Fruit fly (Drosophila melanogaster) whole organism, wandering third instar larva: Measurements from ENCODE around the gene Nemp.
A peak's percentile ranks its signal among the peaks of the same experiment; 100 is the strongest.

Experiments used
- Abd-B ChIP-seq: fragments of >200 bp; optimal IDR thresholded peaks from 2 replicates; lab custom pipeline; 2017; ENCODE audit warnings: missing biosample characterization, missing genetic modification characterization
- CG32264 ChIP-seq: fragments of 200-800 bp; sonication (Bioruptor generic); optimal IDR thresholded peaks from 2 replicates; lab custom pipeline; 2016; ENCODE audit warnings: missing biosample characterization, missing genetic modification characterization
- CG9705 ChIP-seq: fragments of 200-800 bp; sonication (Bioruptor generic); optimal IDR thresholded peaks from 2 replicates; lab custom pipeline; 2018; ENCODE audit warnings: missing biosample characterization, mild to moderate bottlenecking, missing genetic modification characterization
- CrebA ChIP-seq: fragments of 200-800 bp; sonication (Bioruptor generic); optimal IDR thresholded peaks from 2 replicates; lab custom pipeline; 2016; ENCODE audit warnings: missing biosample characterization, mild to moderate bottlenecking, missing genetic modification characterization, borderline replicate concordance
- Dfd ChIP-seq: fragments of >200 bp; optimal IDR thresholded peaks from 2 replicates; lab custom pipeline; 2017; ENCODE audit warnings: missing biosample characterization, missing genetic modification characterization
- Dif ChIP-seq: fragments of 200-275, 200-300 bp; sonication (Bioruptor generic); optimal IDR thresholded peaks from 2 replicates; lab custom pipeline; 2018; ENCODE audit warnings: missing biosample characterization, missing genetic modification characterization; ENCODE audit not compliant: partially characterized antibody
- GATAd ChIP-seq: sonication (Bioruptor generic); optimal IDR thresholded peaks from 2 replicates; lab custom pipeline; 2016; ENCODE audit warnings: missing biosample characterization, missing genetic modification characterization
- HLH106 ChIP-seq: fragments of 200-800 bp; optimal IDR thresholded peaks from 3 replicates; lab custom pipeline; 2019; ENCODE audit warnings: missing biosample characterization, mild to moderate bottlenecking, missing genetic modification characterization, moderate library complexity
- Hnf4 ChIP-seq: fragments of 200-800 bp; sonication (Bioruptor generic); optimal IDR thresholded peaks from 2 replicates; lab custom pipeline; 2016; ENCODE audit warnings: missing biosample characterization, mild to moderate bottlenecking, missing genetic modification characterization
- Hr78 ChIP-seq: fragments of >200 bp; optimal IDR thresholded peaks from 2 replicates; lab custom pipeline; 2017; ENCODE audit warnings: missing biosample characterization, missing genetic modification characterization
- Hr83 ChIP-seq: fragments of 200-300 bp; sonication (Bioruptor generic); optimal IDR thresholded peaks from 2 replicates; lab custom pipeline; 2016; ENCODE audit warnings: missing biosample characterization, mild to moderate bottlenecking, missing genetic modification characterization, moderate library complexity; ENCODE audit not compliant: poor library complexity, severe bottlenecking
- Myc ChIP-seq: fragments of >200 bp; optimal IDR thresholded peaks from 2 replicates; lab custom pipeline; 2017
- N ChIP-seq: fragments of >200 bp; optimal IDR thresholded peaks from 2 replicates; lab custom pipeline; 2018; ENCODE audit warnings: missing biosample characterization, missing external identifiers, missing genetic modification characterization
- OdsH ChIP-seq: fragments of 200-800 bp; sonication (Bioruptor generic); optimal IDR thresholded peaks from 2 replicates; lab custom pipeline; 2016; ENCODE audit warnings: missing biosample characterization, mild to moderate bottlenecking, missing genetic modification characterization
- Rel ChIP-seq, 2 experiments: fragments of 200-800 bp; sonication (Bioruptor generic) in 1 of 2; optimal IDR thresholded peaks; 2 replicates in 1 of 2; 3 replicates in 1 of 2; lab custom pipeline; 2016 to 2019; ENCODE audit warnings: mild to moderate bottlenecking in 2 of 2, missing biosample characterization in 2 of 2, missing genetic modification characterization in 2 of 2, moderate library complexity in 1 of 2
- Sp1 ChIP-seq: fragments of 200-800 bp; sonication (Bioruptor generic); optimal IDR thresholded peaks from 3 replicates; lab custom pipeline; 2019; ENCODE audit warnings: missing biosample characterization, mild to moderate bottlenecking, missing genetic modification characterization, moderate library complexity
- brk ChIP-seq: fragments of 200-800 bp; sonication (Bioruptor generic); optimal IDR thresholded peaks from 2 replicates; lab custom pipeline; 2016; ENCODE audit warnings: missing biosample characterization, mild to moderate bottlenecking, missing genetic modification characterization
- dl ChIP-seq, 2 experiments: fragments of 175-275, 200-275 bp in 1 of 2; fragments of 200-275 bp in 1 of 2; sonication (Bioruptor generic); optimal IDR thresholded peaks; lab custom pipeline; 2018; ENCODE audit warnings: mild to moderate bottlenecking in 2 of 2, missing biosample characterization in 2 of 2, missing genetic modification characterization in 2 of 2, moderate library complexity in 2 of 2; ENCODE audit not compliant: partially characterized antibody in 2 of 2, insufficient read depth in 1 of 2
- dmrt93B ChIP-seq: fragments of 200-800 bp; sonication (Bioruptor generic); optimal IDR thresholded peaks from 2 replicates; lab custom pipeline; 2018; ENCODE audit warnings: missing biosample characterization, mild to moderate bottlenecking, missing genetic modification characterization
- dsf ChIP-seq: sonication (Bioruptor generic); optimal IDR thresholded peaks from 2 replicates; lab custom pipeline; 2016; ENCODE audit warnings: missing biosample characterization, missing genetic modification characterization, borderline replicate concordance
- ey ChIP-seq: fragments of 200-800 bp; sonication (Bioruptor generic); optimal IDR thresholded peaks from 2 replicates; lab custom pipeline; 2016; ENCODE audit warnings: missing biosample characterization, missing genetic modification characterization
- foxo ChIP-seq, 2 experiments: fragments of 200-800 bp; sonication (Bioruptor generic); optimal IDR thresholded peaks; 2 replicates in 1 of 2; 3 replicates in 1 of 2; lab custom pipeline; 2016 to 2017; ENCODE audit warnings: missing biosample characterization in 2 of 2, missing genetic modification characterization in 2 of 2
- fru ChIP-seq: fragments of 200-800 bp; sonication (Bioruptor generic); optimal IDR thresholded peaks from 3 replicates; lab custom pipeline; 2016; ENCODE audit warnings: missing biosample characterization, mild to moderate bottlenecking, missing genetic modification characterization
- jim ChIP-seq: fragments of 175-275, 200-325 bp; sonication (Bioruptor generic); optimal IDR thresholded peaks from 2 replicates; lab custom pipeline; 2016; ENCODE audit warnings: missing biosample characterization, mild to moderate bottlenecking, missing genetic modification characterization
- lola ChIP-seq: fragments of >200 bp; optimal IDR thresholded peaks from 2 replicates; lab custom pipeline; 2017; ENCODE audit warnings: missing biosample characterization, missing genetic modification characterization
- pan ChIP-seq: fragments of >200 bp; optimal IDR thresholded peaks from 2 replicates; lab custom pipeline; 2017
- psq ChIP-seq: fragments of 200-800 bp; sonication (Bioruptor generic); optimal IDR thresholded peaks from 3 replicates; lab custom pipeline; 2017; ENCODE audit warnings: missing biosample characterization, mild to moderate bottlenecking, missing genetic modification characterization, moderate library complexity
- rgr ChIP-seq: fragments of 200-800 bp; sonication (Bioruptor generic); optimal IDR thresholded peaks from 3 replicates; lab custom pipeline; 2016; ENCODE audit warnings: missing biosample characterization, mild to moderate bottlenecking, missing genetic modification characterization
- sv ChIP-seq: fragments of 200-800 bp; sonication (Bioruptor generic); optimal IDR thresholded peaks from 3 replicates; lab custom pipeline; 2016; ENCODE audit warnings: missing biosample characterization, missing genetic modification characterization
- tai ChIP-seq: sonication (Bioruptor generic); optimal IDR thresholded peaks from 2 replicates; lab custom pipeline; 2016; ENCODE audit warnings: missing biosample characterization, missing genetic modification characterization
- usp ChIP-seq: fragments of >200 bp; optimal IDR thresholded peaks from 2 replicates; lab custom pipeline; 2017; ENCODE audit warnings: missing biosample characterization, missing genetic modification characterization
- woc ChIP-seq: sonication (Bioruptor generic); optimal IDR thresholded peaks from 2 replicates; lab custom pipeline; 2016; ENCODE audit warnings: missing biosample characterization, mild to moderate bottlenecking, missing genetic modification characterization

Gene Nemp

dm6 chrX:16637106-16637590 lies 17.7 kb downstream of the Nemp start, which contains the start of gene Rok:
Rok (minus strand) TSS chrX:16637414.
- no peak for TF ChIP-seq Myc (lab: Kevin White, UChicago)
- peak; percentile 56 for TF ChIP-seq Hr83 (GFP tag; lab: Kevin White, UChicago)
- TF ChIP-seq jim (GFP tag; lab: Kevin White, UChicago) = no peak
- no peak for TF ChIP-seq HLH106 (tag; lab: Kevin White, UChicago)
- TF ChIP-seq GATAd (GFP tag; lab: Kevin White, UChicago) = no peak
- TF ChIP-seq CG32264 (GFP tag; lab: Kevin White, UChicago) = no peak
- TF ChIP-seq fru (GFP tag; lab: Kevin White, UChicago) = no peak
- TF ChIP-seq dsf (GFP tag; lab: Kevin White, UChicago) = no peak
- TF ChIP-seq Hr78 = no peak
- no peak for TF ChIP-seq OdsH (GFP tag; lab: Kevin White, UChicago)
- TF ChIP-seq ey (GFP tag; lab: Kevin White, UChicago) = no peak
- peak; percentile 84 for TF ChIP-seq N (GFP tag; lab: Kevin White, UChicago)
- no peak for TF ChIP-seq rgr (GFP tag; lab: Kevin White, UChicago)
- no peak for TF ChIP-seq brk (GFP tag; lab: Kevin White, UChicago)
- TF ChIP-seq woc (GFP tag; lab: Kevin White, UChicago) = no peak
- peak; percentile 7 for TF ChIP-seq Abd-B (GFP tag; lab: Kevin White, UChicago)
- TF ChIP-seq Dfd (GFP tag; lab: Kevin White, UChicago) = peak; percentile 78
- no peak for TF ChIP-seq foxo (GFP tag; optimal IDR thresholded peaks at IDR 0.05; lab: Kevin White, UChicago)
- TF ChIP-seq tai (GFP tag; lab: Kevin White, UChicago) = no peak
- TF ChIP-seq sv (GFP tag; lab: Kevin White, UChicago) = no peak
- no peak for TF ChIP-seq Rel (GFP tag; optimal IDR thresholded peaks at IDR 0.05; lab: Kevin White, UChicago)
- peak; percentile 26 for TF ChIP-seq Rel (tag; optimal IDR thresholded peaks at IDR 0.05; lab: Kevin White, UChicago)
- no peak for TF ChIP-seq psq (GFP tag; lab: Kevin White, UChicago)

DNA sequence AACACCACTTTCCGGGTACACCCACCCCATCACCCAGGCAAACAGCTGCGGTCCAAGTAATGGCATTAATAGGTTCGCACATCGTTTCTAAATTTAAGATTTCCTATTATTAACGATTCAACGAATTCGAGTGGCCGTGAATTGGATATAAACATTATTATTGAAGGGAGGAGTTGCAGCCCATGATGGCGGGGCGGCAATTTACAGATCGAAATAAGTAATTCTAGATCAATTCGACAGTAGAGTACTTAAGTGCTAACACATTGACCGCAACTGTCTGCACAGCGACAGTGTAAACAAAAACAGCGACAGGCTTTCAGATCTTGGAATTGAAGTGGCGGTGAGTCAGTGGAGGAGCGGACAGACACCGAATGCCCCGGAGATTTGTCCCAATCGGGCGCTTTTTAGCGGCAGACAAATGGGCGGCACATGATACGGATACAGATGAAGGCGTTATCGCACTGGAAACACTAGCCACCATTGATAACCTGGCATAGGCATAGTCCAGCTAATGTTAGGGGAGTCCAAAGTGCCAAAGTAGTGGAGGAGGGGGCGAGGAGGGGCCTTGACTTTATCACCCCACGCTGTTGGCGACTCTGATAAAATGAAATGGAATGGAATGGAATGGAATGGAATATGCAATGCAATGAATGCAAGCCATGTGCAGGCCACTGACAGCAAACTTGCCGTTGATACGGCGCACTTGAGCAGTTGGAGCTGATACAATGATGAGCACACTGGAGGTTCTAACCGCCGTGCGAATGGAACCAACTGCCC lies 21.4 kb downstream of the Nemp start:
- no peak for TF ChIP-seq lola (GFP tag; lab: Kevin White, UChicago)
- TF ChIP-seq GATAd (GFP tag; lab: Kevin White, UChicago) = no peak
- no peak for TF ChIP-seq rgr (GFP tag; lab: Kevin White, UChicago)
- no peak for TF ChIP-seq ey (GFP tag; lab: Kevin White, UChicago)
- TF ChIP-seq dl (GFP tag; optimal IDR thresholded peaks at IDR 0.05; lab: Kevin White, UChicago; ENCODE audit: insufficient read depth in 1 of 2, partially characterized antibody in 2 of 2) = no peak
- no peak for TF ChIP-seq Hr78
- TF ChIP-seq HLH106 (tag; lab: Kevin White, UChicago) = no peak
- no peak for TF ChIP-seq Hr83 (GFP tag; lab: Kevin White, UChicago)
- TF ChIP-seq usp (GFP tag; lab: Kevin White, UChicago) = no peak
- TF ChIP-seq foxo (GFP tag; optimal IDR thresholded peaks at IDR 0.05; lab: Kevin White, UChicago) = no peak
- TF ChIP-seq jim (GFP tag; lab: Kevin White, UChicago) = no peak
- TF ChIP-seq tai (GFP tag; lab: Kevin White, UChicago) = no peak
- TF ChIP-seq Dif (GFP tag; lab: Kevin White, UChicago) = no peak
- TF ChIP-seq Myc (lab: Kevin White, UChicago) = no peak
- no peak for TF ChIP-seq CG9705 (GFP tag; lab: Kevin White, UChicago)
- no peak for TF ChIP-seq woc (GFP tag; lab: Kevin White, UChicago)
- TF ChIP-seq pan (lab: Kevin White, UChicago) = no peak
- TF ChIP-seq CrebA (GFP tag; lab: Kevin White, UChicago) = no peak
- TF ChIP-seq Sp1 (GFP tag; lab: Kevin White, UChicago) = no peak

DNA sequence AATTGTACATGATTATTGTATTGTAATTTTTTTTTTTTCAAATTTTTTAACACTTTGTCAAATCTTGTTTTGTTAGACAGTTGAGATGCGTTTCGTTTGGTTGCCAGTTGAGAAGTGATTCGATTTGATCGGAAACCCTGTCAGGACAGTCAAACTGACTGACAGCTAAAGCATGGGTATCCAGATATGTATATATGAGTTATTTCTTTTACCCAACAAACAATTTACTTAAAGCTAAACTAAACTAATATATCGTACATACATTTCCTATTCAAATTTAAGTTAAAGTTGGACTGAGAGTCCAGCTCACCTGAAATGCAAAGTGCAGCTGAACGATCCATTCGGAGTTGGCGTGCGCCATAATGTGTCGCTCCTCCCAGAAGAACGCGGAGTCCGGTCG lies 22.7 kb downstream of the Nemp start, which contains the start of gene CG9777:
Gene CG9777, minus strand, starts transcription at position 101 of the 400 bp plus-strand sequence.
- no peak for TF ChIP-seq lola (GFP tag; lab: Kevin White, UChicago)
- TF ChIP-seq Hnf4 (GFP tag; lab: Kevin White, UChicago) = no peak
- TF ChIP-seq dmrt93B = no peak
- no peak for TF ChIP-seq brk (GFP tag; lab: Kevin White, UChicago)
- TF ChIP-seq CG32264 (GFP tag; lab: Kevin White, UChicago) = no peak
